Fruit fly (Drosophila melanogaster): ENCODE data around the gene CG9917.
A peak's percentile ranks its signal among the peaks of the same experiment; 100 is the strongest.

Gene CG9917

DNA sequence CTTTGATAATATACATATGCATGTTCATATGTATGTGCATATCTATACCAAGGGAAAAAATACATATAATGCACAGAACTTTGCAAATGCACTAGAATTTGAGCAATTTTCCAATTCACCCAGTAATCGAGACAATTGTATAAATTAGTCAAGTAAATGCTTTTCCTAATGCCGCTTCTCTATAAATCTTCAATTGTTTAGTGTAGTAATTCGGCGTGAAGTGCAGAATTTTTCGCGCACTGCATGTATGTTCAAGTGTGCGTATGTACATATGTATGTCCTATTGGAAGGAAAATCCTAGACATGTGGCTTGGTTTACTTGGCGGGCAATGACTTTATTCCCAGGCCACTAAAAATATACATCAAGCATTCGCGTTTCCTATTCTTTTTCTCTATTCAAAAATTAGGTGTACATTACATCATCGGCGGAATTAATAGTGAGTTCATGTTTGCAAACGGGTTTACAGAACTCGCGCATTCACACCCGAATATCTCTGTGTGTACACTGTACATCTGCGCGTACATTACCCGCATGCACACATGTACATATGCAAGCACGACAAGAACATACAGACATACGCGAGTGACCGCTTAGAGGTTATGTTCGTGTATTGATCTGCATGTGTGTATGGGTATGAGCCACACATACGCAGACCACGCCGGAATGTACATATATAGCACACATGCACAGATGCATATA lies 4.0 kb downstream of the CG9917 start (continued):
- peak; percentile 5 for TF ChIP-seq CG6813 (GFP tag; optimal IDR thresholded peaks at IDR 0.05)
- no peak for TF ChIP-seq kah (GFP tag; optimal IDR thresholded peaks at IDR 0.05)
- TF ChIP-seq CG15479 (GFP tag; optimal IDR thresholded peaks at IDR 0.05) = peak; percentile 88
- TF ChIP-seq ftz-f1 (GFP tag; optimal IDR thresholded peaks at IDR 0.05) = no peak
- TF ChIP-seq CG5953 (GFP tag; IDR thresholded peaks at IDR 0.05) = no peak
- no peak for TF ChIP-seq Ssrp (tag; optimal IDR thresholded peaks at IDR 0.05)
- TF ChIP-seq mirr (GFP tag; optimal IDR thresholded peaks at IDR 0.05) = peak; percentile 82
- TF ChIP-seq ttk (GFP tag; IDR thresholded peaks at IDR 0.05) = no peak
- TF ChIP-seq inv (GFP tag; IDR thresholded peaks at IDR 0.05; ENCODE audit: partially characterized antibody) = no peak
- TF ChIP-seq Dp (GFP tag; optimal IDR thresholded peaks at IDR 0.05) = no peak
- no peak for TF ChIP-seq wor (GFP tag; IDR thresholded peaks at IDR 0.05)
- no peak for TF ChIP-seq CG42726 (GFP tag; IDR thresholded peaks at IDR 0.05; ENCODE audit: partially characterized antibody)
- TF ChIP-seq CG4404 (GFP tag; IDR thresholded peaks at IDR 0.05) = no peak
- no peak; the same call in 1 of the 2 replicates for TF ChIP-seq Rfx (GFP tag; IDR thresholded peaks at IDR 0.05)
- no peak for TF ChIP-seq Nf-YA (GFP tag; IDR thresholded peaks at IDR 0.05)
- no peak for TF ChIP-seq CHES-1-like (GFP tag; optimal IDR thresholded peaks at IDR 0.05)
- no peak for TF ChIP-seq CG13624 (GFP tag; optimal IDR thresholded peaks at IDR 0.05)
- TF ChIP-seq sd (tag; optimal IDR thresholded peaks at IDR 0.05) = peak; percentile 96
- TF ChIP-seq kni (GFP tag; optimal IDR thresholded peaks at IDR 0.05) = peak; percentile 79
- TF ChIP-seq Oaz (GFP tag; IDR thresholded peaks at IDR 0.05) = no peak
- no peak for TF ChIP-seq CG9876 (GFP tag; optimal IDR thresholded peaks at IDR 0.05)
- no peak for TF ChIP-seq CG4424 (GFP tag; optimal IDR thresholded peaks at IDR 0.05)
- no peak for TF ChIP-seq org-1 (GFP tag; optimal IDR thresholded peaks at IDR 0.05)
- no peak for TF ChIP-seq mld (GFP tag; IDR thresholded peaks at IDR 0.05; ENCODE audit: partially characterized antibody)
- TF ChIP-seq corto (GFP tag; optimal IDR thresholded peaks at IDR 0.05) = peak; percentile 38
- TF ChIP-seq CG9817 (tag; optimal IDR thresholded peaks at IDR 0.05) = no peak
- TF ChIP-seq sens (GFP tag) = peak; percentile 69
- no peak for TF ChIP-seq CG4730 (GFP tag; IDR thresholded peaks at IDR 0.05)
- no peak for TF ChIP-seq CG2678 (tag; optimal IDR thresholded peaks at IDR 0.05)
- no peak for TF ChIP-seq abd-A (tag; optimal IDR thresholded peaks at IDR 0.05)
- TF ChIP-seq fd96Cb (tag; optimal IDR thresholded peaks at IDR 0.05) = no peak
- TF ChIP-seq Max (GFP tag; optimal IDR thresholded peaks at IDR 0.05) = no peak
- peak; percentile 35 for TF ChIP-seq CG7987 (GFP tag; optimal IDR thresholded peaks at IDR 0.05)
- TF ChIP-seq CG13287 (GFP tag; IDR thresholded peaks at IDR 0.05; ENCODE audit: partially characterized antibody) = no peak
- no peak for TF ChIP-seq NC2α (GFP tag; optimal IDR thresholded peaks at IDR 0.05)
- TF ChIP-seq bcd (GFP tag; optimal IDR thresholded peaks at IDR 0.05) = no peak
- TF ChIP-seq HLHmδ (GFP tag; optimal IDR thresholded peaks at IDR 0.05) = peak; percentile 69
- TF ChIP-seq ci (GFP tag; IDR thresholded peaks at IDR 0.05) = no peak
- TF ChIP-seq Sry-δ (GFP tag; optimal IDR thresholded peaks at IDR 0.05) = no peak
- peak; percentile 44 for TF ChIP-seq wek (GFP tag; optimal IDR thresholded peaks at IDR 0.05)
- TF ChIP-seq CG17802 (tag; optimal IDR thresholded peaks at IDR 0.05) = no peak
- no peak for TF ChIP-seq CG11085 (GFP tag; IDR thresholded peaks at IDR 0.05)
- TF ChIP-seq CG3726 (GFP tag; IDR thresholded peaks at IDR 0.05) = no peak
- peak; percentile 34 for TF ChIP-seq nmo (GFP tag; optimal IDR thresholded peaks at IDR 0.05)
- no peak for TF ChIP-seq CG3163 (GFP tag; optimal IDR thresholded peaks at IDR 0.05)
- TF ChIP-seq Chrac-16 (GFP tag; optimal IDR thresholded peaks at IDR 0.05) = no peak
- TF ChIP-seq chinmo (GFP tag; IDR thresholded peaks at IDR 0.05; ENCODE audit: partially characterized antibody) = peak; percentile 99
- peak; percentile 74 for TF ChIP-seq pfk (GFP tag; optimal IDR thresholded peaks at IDR 0.05)
- peak; percentile 16; the same call in 1 of the 2 replicates for TF ChIP-seq MBD-R2 (GFP tag; IDR thresholded peaks at IDR 0.05)
- TF ChIP-seq gsb (GFP tag; IDR thresholded peaks at IDR 0.05) = no peak
